Worm (Caenorhabditis elegans) whole organism, L1 larva: ENCODE data around the gene lrpc-1.

Experiments used
- C04F5.9 ChIP-seq: sonication (generic microtip); optimal IDR thresholded peaks from 2 replicates; lab custom pipeline; 2016; ENCODE audit warnings: missing genetic modification characterization, missing compliant biosample characterization
- C16A3.4 ChIP-seq: fragments of 150-350 bp; optimal IDR thresholded peaks from 2 replicates; lab custom pipeline; 2014; ENCODE audit warnings: missing biosample characterization, missing genetic modification characterization
- C34B4.2 ChIP-seq: sonication (generic microtip); optimal IDR thresholded peaks from 2 replicates; lab custom pipeline; 2017; ENCODE audit warnings: mild to moderate bottlenecking, missing genetic modification characterization, missing compliant biosample characterization
- aha-1 ChIP-seq: fragments of 150-350 bp; optimal IDR thresholded peaks from 2 replicates; lab custom pipeline; 2014; ENCODE audit warnings: missing biosample characterization, missing genetic modification characterization
- alr-1 ChIP-seq: fragments of 200-800 bp; sonication (Bioruptor generic); optimal IDR thresholded peaks from 2 replicates; lab custom pipeline; 2018; ENCODE audit warnings: borderline replicate concordance, mild to moderate bottlenecking, missing genetic modification characterization, missing compliant biosample characterization
- aly-2 ChIP-seq: fragments of 150-350 bp; optimal IDR thresholded peaks from 2 replicates; lab custom pipeline; 2014; ENCODE audit warnings: missing biosample characterization, missing genetic modification characterization
- blmp-1 ChIP-seq: fragments of 150-350 bp; optimal IDR thresholded peaks from 2 replicates; lab custom pipeline; 2014; ENCODE audit warnings: missing biosample characterization, missing genetic modification characterization
- ceh-63 ChIP-seq: fragments of 200-800 bp; sonication (Bioruptor generic); optimal IDR thresholded peaks from 2 replicates; lab custom pipeline; 2018; ENCODE audit warnings: mild to moderate bottlenecking, missing genetic modification characterization, missing compliant biosample characterization
- ceh-8 ChIP-seq: fragments of 200-800 bp; sonication (Bioruptor generic); optimal IDR thresholded peaks from 2 replicates; lab custom pipeline; 2018; ENCODE audit warnings: mild to moderate bottlenecking, missing genetic modification characterization, moderate library complexity, missing compliant biosample characterization
- ceh-82 ChIP-seq, 3 experiments: fragments of 150-350 bp in 1 of 3; sonication (generic microtip) in 2 of 3; optimal IDR thresholded peaks; 2 replicates each; lab custom pipeline; 2014 to 2017; ENCODE audit warnings: missing biosample characterization in 3 of 3, missing genetic modification characterization in 3 of 3
- ceh-88 ChIP-seq: fragments of 200-800 bp; sonication (Bioruptor generic); IDR thresholded peaks from 2 replicates; pipeline ENCODE4 v1.3.6; 2022; ENCODE audit warnings: missing genetic modification characterization, missing compliant biosample characterization
- ces-1 ChIP-seq: fragments of 150-350 bp; optimal IDR thresholded peaks from 2 replicates; lab custom pipeline; 2014; ENCODE audit warnings: missing biosample characterization, missing genetic modification reagents, missing genetic modification characterization
- dpl-1 ChIP-seq, 3 experiments: fragments of 150-350 bp in 2 of 3; sonication (generic microtip) in 1 of 3; optimal IDR thresholded peaks; 2 replicates each; lab custom pipeline; 2014 to 2017; ENCODE audit warnings: missing biosample characterization in 3 of 3, missing genetic modification characterization in 3 of 3, missing genetic modification reagents in 3 of 3
- dsc-1 ChIP-seq: sonication (generic microtip); optimal IDR thresholded peaks from 2 replicates; lab custom pipeline; 2016; ENCODE audit warnings: mild to moderate bottlenecking, missing genetic modification characterization, missing compliant biosample characterization
- efl-1 ChIP-seq, 4 experiments: fragments of 150-350 bp; optimal IDR thresholded peaks in 3 of 4; peaks in 1 of 4; 1 replicate in 1 of 4; 2 replicates in 3 of 4; lab custom pipeline; 2014; ENCODE audit warnings: missing biosample characterization in 2 of 4, missing genetic modification characterization in 2 of 4, missing genetic modification reagents in 2 of 4
- efl-3 ChIP-seq: fragments of 200-800 bp; sonication (Bioruptor generic); optimal IDR thresholded peaks from 2 replicates; lab custom pipeline; 2018; ENCODE audit warnings: mild to moderate bottlenecking, missing genetic modification characterization, missing compliant biosample characterization
- elt-2 ChIP-seq: sonication (generic microtip); optimal IDR thresholded peaks from 2 replicates; lab custom pipeline; 2016; ENCODE audit warnings: missing genetic modification characterization, mild to moderate bottlenecking, inconsistent platforms, missing compliant biosample characterization, missing genetic modification reagents
- elt-3 ChIP-seq, 6 experiments: fragments of 150-350 bp in 1 of 6; sonication (generic microtip); optimal IDR thresholded peaks; 2 replicates each; lab custom pipeline; 2017 to 2018; ENCODE audit warnings: missing biosample characterization in 6 of 6, missing genetic modification characterization in 6 of 6, inconsistent platforms in 1 of 6
- ets-5 ChIP-seq: fragments of 200-800 bp; sonication (Bioruptor generic); IDR thresholded peaks from 2 replicates; pipeline ENCODE4 v1.3.6; 2022; ENCODE audit warnings: missing genetic modification characterization, missing compliant biosample characterization
- fkh-10 ChIP-seq: sonication (generic microtip); optimal IDR thresholded peaks from 2 replicates; lab custom pipeline; 2017; ENCODE audit warnings: missing biosample characterization, missing genetic modification reagents, missing genetic modification characterization
- fkh-4 ChIP-seq: sonication (generic microtip); optimal IDR thresholded peaks from 2 replicates; lab custom pipeline; 2016; ENCODE audit warnings: missing compliant biosample characterization, missing genetic modification characterization, borderline replicate concordance
- fos-1 ChIP-seq: fragments of 150-350 bp; optimal IDR thresholded peaks from 2 replicates; lab custom pipeline; 2014; ENCODE audit warnings: missing biosample characterization, missing genetic modification characterization
- hlh-17 ChIP-seq: fragments of 200-800 bp; sonication (Bioruptor generic); optimal IDR thresholded peaks from 2 replicates; lab custom pipeline; 2018; ENCODE audit warnings: missing genetic modification characterization, mild to moderate bottlenecking, missing compliant biosample characterization, moderate library complexity, borderline replicate concordance
- irx-1 ChIP-seq: sonication (generic microtip); optimal IDR thresholded peaks from 2 replicates; lab custom pipeline; 2016; ENCODE audit warnings: missing genetic modification characterization, missing compliant biosample characterization
- lin-13 ChIP-seq: fragments of 150-350 bp; optimal IDR thresholded peaks from 2 replicates; lab custom pipeline; 2014; ENCODE audit warnings: missing biosample characterization, missing genetic modification reagents, missing genetic modification characterization
- lin-14 ChIP-seq: fragments of 200-800 bp; sonication (Bioruptor generic); optimal IDR thresholded peaks from 2 replicates; lab custom pipeline; 2018; ENCODE audit warnings: mild to moderate bottlenecking, missing genetic modification characterization, moderate library complexity, missing compliant biosample characterization
- lin-15B ChIP-seq: fragments of 150-350 bp; sonication (generic microtip); optimal IDR thresholded peaks from 3 replicates; lab custom pipeline; 2014; ENCODE audit warnings: missing biosample characterization, missing genetic modification characterization
- lin-35 ChIP-seq, 2 experiments: fragments of 150-350 bp; optimal IDR thresholded peaks; 2 replicates each; lab custom pipeline; 2014; ENCODE audit warnings: missing biosample characterization in 2 of 2, missing genetic modification characterization in 2 of 2, missing genetic modification reagents in 2 of 2
- lir-3 ChIP-seq: sonication (generic microtip); optimal IDR thresholded peaks from 2 replicates; lab custom pipeline; 2016; ENCODE audit warnings: mild to moderate bottlenecking, missing genetic modification characterization, moderate library complexity, missing compliant biosample characterization; ENCODE audit not compliant: poor library complexity
- mdl-1 ChIP-seq, 2 experiments: fragments of 150-350 bp; optimal IDR thresholded peaks; 2 replicates each; lab custom pipeline; 2014 to 2017; ENCODE audit warnings: missing biosample characterization in 2 of 2, missing genetic modification characterization in 2 of 2, inconsistent platforms in 1 of 2
- nhr-11 ChIP-seq: fragments of 150-350 bp; optimal IDR thresholded peaks from 2 replicates; lab custom pipeline; 2014; ENCODE audit warnings: missing biosample characterization, missing genetic modification characterization
- nhr-237 ChIP-seq: fragments of 150-350 bp; optimal IDR thresholded peaks from 2 replicates; lab custom pipeline; 2014; ENCODE audit warnings: missing biosample characterization, missing genetic modification characterization
- nhr-28 ChIP-seq: fragments of 150-350 bp; optimal IDR thresholded peaks from 2 replicates; lab custom pipeline; 2014; ENCODE audit warnings: missing biosample characterization, missing genetic modification characterization
- nhr-71 ChIP-seq: sonication (generic microtip); optimal IDR thresholded peaks from 2 replicates; lab custom pipeline; 2016; ENCODE audit warnings: mild to moderate bottlenecking, missing genetic modification characterization, moderate library complexity, missing compliant biosample characterization
- nhr-77 ChIP-seq: fragments of 150-350 bp; optimal IDR thresholded peaks from 2 replicates; lab custom pipeline; 2014; ENCODE audit warnings: missing biosample characterization, missing genetic modification characterization
- pag-3 ChIP-seq: sonication (generic microtip); optimal IDR thresholded peaks from 2 replicates; lab custom pipeline; 2017; ENCODE audit warnings: missing genetic modification characterization, mild to moderate bottlenecking, missing compliant biosample characterization, antibody characterized with exemption, borderline replicate concordance; ENCODE audit not compliant: insufficient read depth
- pax-3 ChIP-seq: fragments of 200-800 bp; sonication (Bioruptor generic); optimal IDR thresholded peaks from 2 replicates; lab custom pipeline; 2018; ENCODE audit warnings: mild to moderate bottlenecking, missing genetic modification characterization, moderate library complexity, missing compliant biosample characterization
- snpc-4 ChIP-seq: fragments of 150-350 bp; optimal IDR thresholded peaks from 2 replicates; lab custom pipeline; 2014; ENCODE audit warnings: missing biosample characterization, missing genetic modification characterization
- sup-37 ChIP-seq: fragments of 200-800 bp; sonication (Bioruptor generic); optimal IDR thresholded peaks from 2 replicates; lab custom pipeline; 2018; ENCODE audit warnings: mild to moderate bottlenecking, missing genetic modification characterization, missing compliant biosample characterization
- tbx-2 ChIP-seq: sonication (generic microtip); optimal IDR thresholded peaks from 2 replicates; lab custom pipeline; 2016; ENCODE audit warnings: missing genetic modification characterization, missing compliant biosample characterization
- unc-86 ChIP-seq: sonication (generic microtip); optimal IDR thresholded peaks from 2 replicates; lab custom pipeline; 2016; ENCODE audit warnings: missing genetic modification characterization, missing compliant biosample characterization
- unc-98 ChIP-seq: fragments of 200-800 bp; sonication (Bioruptor generic); IDR thresholded peaks from 2 replicates; pipeline ENCODE4 v1.3.6; 2022; ENCODE audit warnings: missing genetic modification characterization, missing compliant biosample characterization
- xbp-1 ChIP-seq: sonication (generic microtip); optimal IDR thresholded peaks from 2 replicates; lab custom pipeline; 2016; ENCODE audit warnings: missing genetic modification characterization, missing compliant biosample characterization
- zip-4 ChIP-seq: fragments of 200-800 bp; sonication (Bioruptor generic); optimal IDR thresholded peaks from 2 replicates; lab custom pipeline; 2018; ENCODE audit warnings: mild to moderate bottlenecking, missing genetic modification characterization, moderate library complexity, missing compliant biosample characterization
- ztf-4 ChIP-seq: fragments of 150-350 bp; optimal IDR thresholded peaks from 2 replicates; lab custom pipeline; 2014; ENCODE audit warnings: missing biosample characterization, missing genetic modification characterization

lrpc-1 gene

ce11 chrV:5592323-5592722, 20.7 kb downstream of the lrpc-1 start, which contains the start of gene vps-37 (continued):
- TF ChIP-seq lin-35 (GFP tag; optimal IDR thresholded peaks at IDR 0.05; lab: Kevin White, UChicago) (peak; percentile 88 to 90), C34B4.2 (no peak), nhr-237 (tag; lab: Kevin White, UChicago) (peak; percentile 27)

ce11 chrV:5591887-5592286, 21.1 kb downstream of the lrpc-1 start:
- TF ChIP-seq ces-1 (GFP tag; lab: Kevin White, UChicago) (no peak), ztf-4 (no peak), ceh-8 (GFP tag; lab: Kevin White, UChicago) (no peak), blmp-1 (no peak), ceh-63 (GFP tag; lab: Kevin White, UChicago) (no peak), nhr-71 (tag; lab: Kevin White, UChicago) (no peak), irx-1 (tag; lab: Kevin White, UChicago) (no peak), C16A3.4 (tag; lab: Kevin White, UChicago) (no peak), elt-3 (tag; optimal IDR thresholded peaks at IDR 0.05; lab: Kevin White, UChicago) (no peak), efl-1 (optimal IDR thresholded peaks at IDR 0.05; lab: Kevin White, UChicago) (no peak), efl-1 (GFP tag; optimal IDR thresholded peaks at IDR 0.05 in 1 of 2; lab: Kevin White, UChicago) (no peak), dpl-1 (GFP tag; optimal IDR thresholded peaks at IDR 0.05; lab: Kevin White, UChicago) (no peak), ceh-82 (tag; optimal IDR thresholded peaks at IDR 0.05; lab: Kevin White, UChicago) (no peak), unc-98 (GFP tag; lab: Robert Waterston, UW) (no peak), elt-2 (tag; lab: Kevin White, UChicago) (no peak), tbx-2 (tag; lab: Kevin White, UChicago) (no peak), fos-1 (tag; lab: Kevin White, UChicago) (no peak), xbp-1 (no peak)
- TF ChIP-seq, all 84 proteins: peak for 0

ce11 chrV:5587955-5588354, 25.1 kb downstream of the lrpc-1 start:
- no peak for TF ChIP-seq lir-3
- no peak for TF ChIP-seq alr-1 (tag; lab: Kevin White, UChicago)
- no peak for TF ChIP-seq fkh-4 (tag; lab: Kevin White, UChicago)
- TF ChIP-seq aha-1: no peak
- TF ChIP-seq ets-5 (GFP tag; lab: Robert Waterston, UW): no peak
- no peak for TF ChIP-seq aly-2 (tag; lab: Kevin White, UChicago)
- TF ChIP-seq fos-1 (tag; lab: Kevin White, UChicago): no peak
- TF ChIP-seq lin-14 (GFP tag; lab: Kevin White, UChicago): no peak
- TF ChIP-seq ceh-88 (GFP tag; lab: Robert Waterston, UW): no peak
- no peak for TF ChIP-seq zip-4
- TF ChIP-seq dsc-1 (tag; lab: Kevin White, UChicago): no peak
- TF ChIP-seq unc-86 (tag; lab: Kevin White, UChicago): no peak
- no peak for TF ChIP-seq sup-37 (GFP tag; lab: Kevin White, UChicago)
- TF ChIP-seq pag-3 (tag; lab: Kevin White, UChicago): no peak
- no peak for TF ChIP-seq nhr-11 (tag; lab: Kevin White, UChicago)
- TF ChIP-seq, all 84 proteins: peak for 0

ce11 chrV:5587042-5587441, 26.0 kb downstream of the lrpc-1 start:
- peak; percentile 95 for TF ChIP-seq snpc-4 (tag; lab: Kevin White, UChicago)
- no peak for TF ChIP-seq ceh-88 (GFP tag; lab: Robert Waterston, UW)
- no peak for TF ChIP-seq lin-13 (GFP tag; lab: Kevin White, UChicago)
- TF ChIP-seq pag-3 (tag; lab: Kevin White, UChicago): no peak
- no peak for TF ChIP-seq blmp-1
- no peak for TF ChIP-seq nhr-77 (tag; lab: Kevin White, UChicago)
- no peak for TF ChIP-seq ceh-8 (GFP tag; lab: Kevin White, UChicago)
- no peak for TF ChIP-seq dpl-1 (GFP tag; optimal IDR thresholded peaks at IDR 0.05; lab: Kevin White, UChicago)
- no peak for TF ChIP-seq hlh-17 (GFP tag; lab: Kevin White, UChicago)
- no peak for TF ChIP-seq C16A3.4 (tag; lab: Kevin White, UChicago)
- no peak for TF ChIP-seq fkh-4 (tag; lab: Kevin White, UChicago)
- TF ChIP-seq elt-3 (tag; optimal IDR thresholded peaks at IDR 0.05; lab: Kevin White, UChicago): no peak
- TF ChIP-seq pax-3 (tag; lab: Kevin White, UChicago): no peak
- no peak for TF ChIP-seq nhr-28
- TF ChIP-seq efl-1 (optimal IDR thresholded peaks at IDR 0.05; lab: Kevin White, UChicago): no peak
- peak in 1 of 2 experiments; percentile 65 for TF ChIP-seq efl-1 (GFP tag; optimal IDR thresholded peaks at IDR 0.05 in 1 of 2; lab: Kevin White, UChicago)
- no peak for TF ChIP-seq efl-3
- no peak for TF ChIP-seq mdl-1 (tag; optimal IDR thresholded peaks at IDR 0.05; lab: Kevin White, UChicago)
- no peak for TF ChIP-seq C04F5.9 (tag; lab: Kevin White, UChicago)
- no peak for TF ChIP-seq lin-15B (tag; lab: Kevin White, UChicago)
- no peak for TF ChIP-seq alr-1 (tag; lab: Kevin White, UChicago)
- no peak for TF ChIP-seq fkh-10 (GFP tag; lab: Kevin White, UChicago)
